Fruit fly (Drosophila melanogaster) S2 (cell line): ENCODE measurements around the gene Pka-C2.

Source experiments
- CG8478 ChIP-seq: fragments of >200 bp; optimal IDR thresholded peaks from 2 replicates; lab custom pipeline; 2018
- CTCF ChIP-seq, 2 experiments: fragments of >200 bp; optimal IDR thresholded peaks; 2 replicates each; lab custom pipeline; 2018

The Pka-C2 gene

dm6 chr3R:30697038-30697437 lies at the start of gene Pka-C2:
Gene Pka-C2 (minus strand): TSS chr3R:30697138.
- TF ChIP-seq CTCF (optimal IDR thresholded peaks at IDR 0.05; lab: Kevin White, UChicago) (no peak), CG8478 (lab: Kevin White, UChicago) (no peak)

dm6 chr3R:30746190-30746589 lies 49.3 kb upstream of the Pka-C2 start, which contains the start of gene Npc2h:
Gene Npc2h (minus strand): TSS chr3R:30746290.
- TF ChIP-seq CTCF (optimal IDR thresholded peaks at IDR 0.05; lab: Kevin White, UChicago) (no peak), CG8478 (lab: Kevin White, UChicago) (no peak)

- TF ChIP-seq CTCF (optimal IDR thresholded peaks at IDR 0.05; lab: Kevin White, UChicago): no peak
- TF ChIP-seq CG8478 (lab: Kevin White, UChicago): no peak
Observed at dm6 chr3R:30745104-30745503, 48.2 kb upstream of the Pka-C2 start, which contains the start of gene Npc2g. Gene Npc2g (minus strand): TSS chr3R:30745263.

DNA sequence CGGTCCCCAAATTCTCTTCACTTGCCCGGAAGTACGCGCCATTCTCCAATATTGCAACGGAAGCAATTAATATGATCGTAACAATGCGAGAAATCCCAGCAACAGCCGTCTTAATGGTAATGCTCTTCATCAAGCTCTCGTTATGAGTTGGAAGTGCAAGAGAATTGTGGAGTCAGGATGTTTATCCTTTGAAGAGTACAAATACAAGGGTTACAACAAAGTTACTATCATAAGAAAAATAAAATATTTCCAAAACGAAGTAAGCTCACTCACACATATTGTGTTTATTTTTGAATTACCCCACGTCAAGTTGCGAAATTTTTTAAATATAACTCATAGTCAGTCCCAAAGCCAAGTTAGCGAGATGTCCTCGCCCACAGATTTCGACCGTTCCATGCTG lies 45.6 kb upstream of the Pka-C2 start, which contains the start of gene CG15543:
Gene CG15543 (plus strand): TSS at position 301 of the 400 bp plus-strand sequence.
- TF ChIP-seq CTCF (optimal IDR thresholded peaks at IDR 0.05; lab: Kevin White, UChicago) (no peak), CG8478 (lab: Kevin White, UChicago) (no peak)

DNA sequence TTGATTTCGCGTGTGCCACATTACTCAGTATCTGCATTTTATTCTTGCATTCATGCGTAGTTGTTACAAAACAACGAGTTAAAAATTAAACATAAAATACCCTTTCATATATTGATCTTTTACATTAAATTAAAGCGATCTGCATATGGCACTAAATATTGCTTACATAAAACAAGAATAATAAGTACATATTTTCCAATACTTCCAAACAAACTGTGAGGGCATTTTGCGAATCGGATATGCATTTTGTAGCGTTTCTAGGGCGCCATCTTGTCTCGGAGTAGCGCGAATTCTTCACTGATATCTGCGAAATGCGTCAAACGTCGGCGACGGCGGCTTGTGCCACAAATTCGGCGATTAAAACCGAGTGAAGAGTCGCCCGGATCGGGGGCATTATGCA lies 44.4 kb upstream of the Pka-C2 start:
- no peak for TF ChIP-seq CG8478 (lab: Kevin White, UChicago)
- no peak for TF ChIP-seq CTCF (optimal IDR thresholded peaks at IDR 0.05; lab: Kevin White, UChicago)

DNA sequence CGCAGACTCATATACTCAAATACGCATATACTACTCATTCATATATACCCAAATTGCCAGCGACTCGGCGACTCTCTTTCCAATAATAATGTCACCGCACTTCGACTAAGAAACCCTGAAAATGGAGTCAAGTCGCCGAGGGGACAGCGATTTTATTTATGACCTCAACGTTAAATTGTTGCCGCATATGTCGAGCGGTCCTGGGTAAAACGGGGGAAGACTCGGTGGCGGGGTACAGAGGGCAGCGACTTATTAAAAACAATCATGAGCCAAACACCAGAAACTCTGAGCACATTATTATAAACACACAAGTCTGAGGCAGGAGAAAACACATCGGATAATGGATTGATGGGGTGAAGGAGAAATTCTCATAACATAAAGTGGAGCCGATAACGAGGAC lies 38.1 kb upstream of the Pka-C2 start:
- TF ChIP-seq CG8478 (lab: Kevin White, UChicago): no peak
- no peak for TF ChIP-seq CTCF (optimal IDR thresholded peaks at IDR 0.05; lab: Kevin White, UChicago)

- no peak for TF ChIP-seq CTCF (optimal IDR thresholded peaks at IDR 0.05; lab: Kevin White, UChicago)
- no peak for TF ChIP-seq CG8478 (lab: Kevin White, UChicago)
Observed at dm6 chr3R:30734576-30734975, 37.6 kb upstream of the Pka-C2 start.

DNA sequence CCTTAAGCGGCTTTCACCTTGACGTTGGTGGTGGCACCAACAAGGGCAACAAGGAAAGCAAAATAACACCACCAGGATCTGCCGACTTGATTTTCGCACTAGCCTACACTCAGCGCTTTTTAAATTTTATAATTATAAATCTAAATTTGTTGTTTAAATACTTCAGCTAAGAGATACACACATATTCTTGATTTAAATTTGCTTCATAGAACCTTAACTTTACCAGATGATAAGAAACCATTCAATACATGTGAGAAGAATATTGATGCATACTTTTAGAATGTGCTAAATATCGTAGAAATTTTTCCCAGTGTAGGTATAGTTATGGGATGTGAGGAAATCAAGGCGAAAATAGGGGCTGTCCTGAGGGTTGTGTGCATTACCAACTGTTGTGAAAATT lies 36.1 kb upstream of the Pka-C2 start:
- no peak for TF ChIP-seq CTCF (optimal IDR thresholded peaks at IDR 0.05; lab: Kevin White, UChicago)
- no peak for TF ChIP-seq CG8478 (lab: Kevin White, UChicago)

- TF ChIP-seq CTCF (optimal IDR thresholded peaks at IDR 0.05; lab: Kevin White, UChicago) (no peak), CG8478 (lab: Kevin White, UChicago) (no peak)
Observed at dm6 chr3R:30731065-30731464, 34.1 kb upstream of the Pka-C2 start, which contains the start of gene CG11313. Gene CG11313 (minus strand): TSS chr3R:30731165.

dm6 chr3R:30729013-30729412 lies 32.1 kb upstream of the Pka-C2 start:
- TF ChIP-seq CTCF (optimal IDR thresholded peaks at IDR 0.05; lab: Kevin White, UChicago): no peak
- no peak for TF ChIP-seq CG8478 (lab: Kevin White, UChicago)

DNA sequence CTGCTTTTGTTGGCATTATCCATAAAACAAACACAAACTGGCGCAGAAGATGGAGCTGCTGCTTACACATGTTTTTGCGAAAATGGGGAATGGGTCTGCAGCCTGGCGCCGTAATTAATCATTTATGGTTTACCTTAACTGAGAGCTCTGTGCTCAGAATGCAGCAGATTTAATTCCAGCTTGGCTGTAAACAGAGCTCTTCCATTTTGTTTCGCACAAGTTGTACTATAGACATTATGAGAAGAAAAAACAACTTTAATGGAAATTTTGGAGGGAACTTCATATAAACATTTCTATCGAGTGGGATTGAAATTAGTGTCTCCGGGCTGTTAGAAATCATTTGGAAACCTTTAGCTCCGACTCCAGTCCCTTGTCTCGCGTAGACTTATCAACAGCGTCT lies 28.8 kb upstream of the Pka-C2 start, which contains the start of gene eIF4H2:
Gene eIF4H2 (plus strand): TSS at position 301 of the 400 bp plus-strand sequence.
- no peak for TF ChIP-seq CG8478 (lab: Kevin White, UChicago)
- TF ChIP-seq CTCF (optimal IDR thresholded peaks at IDR 0.05; lab: Kevin White, UChicago): no peak

dm6 chr3R:30722374-30722773 lies 25.4 kb upstream of the Pka-C2 start:
- no peak for TF ChIP-seq CG8478 (lab: Kevin White, UChicago)
- no peak for TF ChIP-seq CTCF (optimal IDR thresholded peaks at IDR 0.05; lab: Kevin White, UChicago)

DNA sequence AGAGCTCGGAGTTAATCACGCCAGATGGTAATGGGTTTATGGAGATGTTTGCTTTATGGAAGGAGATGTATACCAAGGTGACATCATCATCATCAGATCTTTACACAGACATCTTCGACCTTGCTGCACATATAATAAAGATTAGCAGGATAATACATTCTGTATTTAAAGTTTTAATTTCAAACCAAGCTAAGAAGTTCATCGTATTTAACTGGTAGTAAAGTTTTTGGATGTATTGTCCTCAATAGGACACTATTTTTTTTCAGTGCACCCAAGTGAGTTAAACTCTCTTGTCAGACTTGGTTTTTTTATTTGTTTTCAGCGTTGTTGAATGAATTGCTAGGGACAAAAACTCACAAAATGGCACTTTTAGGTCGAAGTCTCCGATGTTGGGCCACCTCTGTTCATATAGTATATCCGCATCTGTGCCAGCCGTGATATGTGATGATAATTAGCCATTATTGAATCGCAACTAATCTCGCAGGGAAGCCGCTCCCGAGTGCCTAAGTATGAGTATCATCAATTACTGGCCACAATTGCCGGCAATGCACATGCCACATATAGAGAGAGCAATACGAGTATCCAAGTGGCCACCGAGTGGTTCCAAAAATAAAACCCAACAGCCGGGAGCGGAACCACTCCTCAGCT lies 24.4 kb upstream of the Pka-C2 start:
- TF ChIP-seq CG8478 (lab: Kevin White, UChicago) (no peak), CTCF (optimal IDR thresholded peaks at IDR 0.05; lab: Kevin White, UChicago) (no peak)

- TF ChIP-seq CTCF (optimal IDR thresholded peaks at IDR 0.05; lab: Kevin White, UChicago): no peak
- no peak for TF ChIP-seq CG8478 (lab: Kevin White, UChicago)
Observed at dm6 chr3R:30718442-30718841, 21.5 kb upstream of the Pka-C2 start.

- TF ChIP-seq CTCF (optimal IDR thresholded peaks at IDR 0.05; lab: Kevin White, UChicago) (no peak), CG8478 (lab: Kevin White, UChicago) (no peak)
Observed at dm6 chr3R:30714395-30714794, 17.5 kb upstream of the Pka-C2 start.

DNA sequence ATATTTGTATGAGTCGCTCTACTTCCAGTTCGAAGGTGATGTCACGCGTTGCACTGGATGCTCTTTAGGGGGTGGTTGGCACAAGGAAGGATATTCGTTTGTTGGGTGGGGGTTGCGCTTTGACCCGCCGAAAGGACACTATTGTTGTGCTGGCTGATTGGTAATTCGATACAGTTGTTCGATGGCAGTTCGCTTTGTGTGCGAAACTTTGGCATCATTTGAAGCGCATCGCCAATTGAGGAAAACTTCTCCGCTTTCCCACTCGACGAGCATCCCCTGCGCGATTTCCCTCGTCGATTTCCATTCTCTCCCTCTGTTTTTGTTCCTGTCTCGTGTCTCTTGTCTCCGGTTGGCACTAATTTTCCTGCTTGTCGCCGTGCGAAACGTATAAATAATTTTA lies 13.5 kb upstream of the Pka-C2 start:
- TF ChIP-seq CTCF (optimal IDR thresholded peaks at IDR 0.05; lab: Kevin White, UChicago) (no peak), CG8478 (lab: Kevin White, UChicago) (no peak)
